Worm (Caenorhabditis elegans): ENCODE data around the gene sbp-1.

sbp-1 gene

ce11 chrIII:11452530-11452929, 10.2 kb upstream of the sbp-1 start:
- peak; percentile 92 for TF ChIP-seq unc-62 (GFP tag; optimal IDR thresholded peaks at IDR 0.05)
- no peak for TF ChIP-seq nhr-28 (tag; optimal IDR thresholded peaks at IDR 0.05)
- peak; percentile 48 for TF ChIP-seq nhr-2 (tag; optimal IDR thresholded peaks at IDR 0.05)

- TF ChIP-seq blmp-1 (tag; optimal IDR thresholded peaks at IDR 0.05): no peak
- no peak for TF ChIP-seq drap-1 (GFP tag; optimal IDR thresholded peaks at IDR 0.05)
- no peak for TF ChIP-seq zip-8 (tag; optimal IDR thresholded peaks at IDR 0.05)
- no peak for TF ChIP-seq M03D4.4 (tag; optimal IDR thresholded peaks at IDR 0.05)
- TF ChIP-seq nhr-12 (tag; optimal IDR thresholded peaks at IDR 0.05): no peak
- TF ChIP-seq mep-1 (tag; optimal IDR thresholded peaks at IDR 0.05): no peak
- TF ChIP-seq hlh-1 (tag; optimal IDR thresholded peaks at IDR 0.05): no peak
- no peak for TF ChIP-seq lin-13 (tag; optimal IDR thresholded peaks at IDR 0.05)
- no peak for TF ChIP-seq ceh-43 (GFP tag; optimal IDR thresholded peaks at IDR 0.05)
- TF ChIP-seq lsy-2 (tag; optimal IDR thresholded peaks at IDR 0.05): no peak
- TF ChIP-seq ceh-83 (GFP tag; optimal IDR thresholded peaks at IDR 0.05): no peak
- no peak for TF ChIP-seq flh-1 (GFP tag; optimal IDR thresholded peaks at IDR 0.05)
Observed at ce11 chrIII:11451380-11451779, 9.0 kb upstream of the sbp-1 start.

- TF ChIP-seq flh-1 (GFP tag; optimal IDR thresholded peaks at IDR 0.05): no peak
- TF ChIP-seq cnd-1 (tag; optimal IDR thresholded peaks at IDR 0.05): no peak
Observed at ce11 chrIII:11448330-11448729, 6.0 kb upstream of the sbp-1 start.

ce11 chrIII:11446826-11447225, 4.5 kb upstream of the sbp-1 start:
- TF ChIP-seq snpc-4 (tag; optimal IDR thresholded peaks at IDR 0.05): no peak
- no peak for TF ChIP-seq ceh-43 (GFP tag; optimal IDR thresholded peaks at IDR 0.05)
- TF ChIP-seq nhr-2 (tag; optimal IDR thresholded peaks at IDR 0.05): peak; percentile 95
- TF ChIP-seq zip-8 (tag; optimal IDR thresholded peaks at IDR 0.05): peak; percentile 11
- TF ChIP-seq mab-5 (tag; optimal IDR thresholded peaks at IDR 0.05): no peak
- TF ChIP-seq bed-3 (GFP tag; optimal IDR thresholded peaks at IDR 0.05): no peak

ce11 chrIII:11444796-11445386, 2.5 kb upstream of the sbp-1 start:
- no peak for TF ChIP-seq unc-62 (GFP tag; optimal IDR thresholded peaks at IDR 0.05)
- TF ChIP-seq ces-1 (GFP tag; optimal IDR thresholded peaks at IDR 0.05): no peak
- no peak for TF ChIP-seq snpc-4 (tag; optimal IDR thresholded peaks at IDR 0.05)
- TF ChIP-seq lsy-2 (tag; optimal IDR thresholded peaks at IDR 0.05): no peak
- no peak for TF ChIP-seq pha-4 (tag; optimal IDR thresholded peaks at IDR 0.05)
- TF ChIP-seq zip-8 (tag; optimal IDR thresholded peaks at IDR 0.05): no peak
- TF ChIP-seq M03D4.4 (tag; optimal IDR thresholded peaks at IDR 0.05): no peak
- no peak for TF ChIP-seq nhr-12 (tag; optimal IDR thresholded peaks at IDR 0.05)
- TF ChIP-seq nhr-28 (tag; optimal IDR thresholded peaks at IDR 0.05): no peak
- no peak for TF ChIP-seq ceh-83 (GFP tag; optimal IDR thresholded peaks at IDR 0.05)

- TF ChIP-seq mls-2 (tag; optimal IDR thresholded peaks at IDR 0.05): no peak
- TF ChIP-seq ham-2 (GFP tag; optimal IDR thresholded peaks at IDR 0.05): no peak
- no peak for TF ChIP-seq elt-3 (tag; optimal IDR thresholded peaks at IDR 0.05)
- TF ChIP-seq ztf-11 (tag; optimal IDR thresholded peaks at IDR 0.05): no peak
- TF ChIP-seq sem-2 (GFP tag; optimal IDR thresholded peaks at IDR 0.05): no peak
- TF ChIP-seq sptf-1 (tag; optimal IDR thresholded peaks at IDR 0.05): no peak
- TF ChIP-seq bed-3 (GFP tag; optimal IDR thresholded peaks at IDR 0.05): no peak
Observed at ce11 chrIII:11443408-11443994, 1.1 kb upstream of the sbp-1 start.

- TF ChIP-seq cnd-1 (tag; optimal IDR thresholded peaks at IDR 0.05) (no peak), drap-1 (GFP tag; optimal IDR thresholded peaks at IDR 0.05) (no peak), nhr-12 (tag; optimal IDR thresholded peaks at IDR 0.05) (no peak), pha-4 (tag; optimal IDR thresholded peaks at IDR 0.05) (no peak), elt-1 (tag; optimal IDR thresholded peaks at IDR 0.05; ENCODE audit: borderline replicate concordance, insufficient read depth) (no peak), ztf-11 (tag; optimal IDR thresholded peaks at IDR 0.05) (no peak), ceh-43 (GFP tag; optimal IDR thresholded peaks at IDR 0.05) (no peak), M03D4.4 (tag; optimal IDR thresholded peaks at IDR 0.05) (no peak), bed-3 (GFP tag; optimal IDR thresholded peaks at IDR 0.05) (no peak), unc-39 (tag; optimal IDR thresholded peaks at IDR 0.05) (no peak), lin-32 (GFP tag; optimal IDR thresholded peaks at IDR 0.05) (no peak), elt-3 (tag; optimal IDR thresholded peaks at IDR 0.05) (no peak), sptf-1 (tag; optimal IDR thresholded peaks at IDR 0.05) (no peak), lsy-2 (tag; optimal IDR thresholded peaks at IDR 0.05) (no peak), mep-1 (tag; optimal IDR thresholded peaks at IDR 0.05) (no peak), snpc-4 (tag; optimal IDR thresholded peaks at IDR 0.05) (no peak), ces-1 (GFP tag; optimal IDR thresholded peaks at IDR 0.05) (no peak), unc-120 (tag; optimal IDR thresholded peaks at IDR 0.05; ENCODE audit: poor library complexity, severe bottlenecking) (no peak), hlh-1 (tag; optimal IDR thresholded peaks at IDR 0.05) (no peak)
Observed at ce11 chrIII:11427548-11428152, 14.7 kb downstream of the sbp-1 start.
